Fruit fly (Drosophila melanogaster): Measurements from ENCODE around the gene CG31835.

CG31835 gene

dm6 chr2L:14688922-14689711, 46.5 kb upstream of the CG31835 start, which contains the start of gene osp (continued):
- TF ChIP-seq CG15336 (GFP tag; IDR thresholded peaks at IDR 0.05) (peak; percentile 100), Hr38 (GFP tag; optimal IDR thresholded peaks at IDR 0.05) (no peak), vri (GFP tag; optimal IDR thresholded peaks at IDR 0.05) (peak; percentile 86), topi (GFP tag; optimal IDR thresholded peaks at IDR 0.05) (peak; percentile 97), Eip78C (GFP tag) (peak; percentile 100), CG11762 (GFP tag; optimal IDR thresholded peaks at IDR 0.05; ENCODE audit: insufficient read depth) (peak; percentile 98), Met (GFP tag; optimal IDR thresholded peaks at IDR 0.05) (peak; percentile 96), Sox102F (GFP tag; optimal IDR thresholded peaks at IDR 0.05) (peak; percentile 91), spab (GFP tag; optimal IDR thresholded peaks at IDR 0.05) (peak; percentile 98), CG8632 (GFP tag; optimal IDR thresholded peaks at IDR 0.05) (peak; percentile 99), CG32006 (GFP tag; optimal IDR thresholded peaks at IDR 0.05) (peak; percentile 99), CG3032 (tag; optimal IDR thresholded peaks at IDR 0.05) (peak; percentile 100), CG7368 (GFP tag; optimal IDR thresholded peaks at IDR 0.05) (peak; percentile 97), CG6808 (GFP tag; optimal IDR thresholded peaks at IDR 0.05) (peak; percentile 97), Hr4 (GFP tag; optimal IDR thresholded peaks at IDR 0.05) (peak; percentile 98), dac (GFP tag; optimal IDR thresholded peaks at IDR 0.05) (peak; percentile 89), pdm3 (GFP tag; optimal IDR thresholded peaks at IDR 0.05) (peak; percentile 96), svp (GFP tag) (peak; percentile 99), Eip75B (GFP tag; optimal IDR thresholded peaks at IDR 0.05) (peak; percentile 94), CG6854 (GFP tag; optimal IDR thresholded peaks at IDR 0.05) (peak; percentile 84), Hr39 (GFP tag; optimal IDR thresholded peaks at IDR 0.05) (peak; percentile 84), CG6276 (GFP tag; optimal IDR thresholded peaks at IDR 0.05) (peak; percentile 97), Gug (GFP tag; IDR thresholded peaks at IDR 0.05) (peak; percentile 99), CG4318 (GFP tag; optimal IDR thresholded peaks at IDR 0.05) (peak; percentile 93), Ets96B (tag; optimal IDR thresholded peaks at IDR 0.05) (peak; percentile 100), CG16779 (tag; optimal IDR thresholded peaks at IDR 0.05) (peak; percentile 92), Ets21C (GFP tag; optimal IDR thresholded peaks at IDR 0.05) (peak; percentile 74)

- no peak for TF ChIP-seq pdm3 (GFP tag; optimal IDR thresholded peaks at IDR 0.05)
- no peak for TF ChIP-seq CG6808 (GFP tag; optimal IDR thresholded peaks at IDR 0.05)
- no peak for TF ChIP-seq CG7368 (GFP tag; optimal IDR thresholded peaks at IDR 0.05)
- TF ChIP-seq spab (GFP tag; optimal IDR thresholded peaks at IDR 0.05), result no peak
- TF ChIP-seq Blimp-1 (GFP tag; optimal IDR thresholded peaks at IDR 0.05), result no peak
- no peak for TF ChIP-seq CG16779 (tag; optimal IDR thresholded peaks at IDR 0.05)
- no peak for TF ChIP-seq CG6792 (GFP tag; optimal IDR thresholded peaks at IDR 0.05)
- no peak for TF ChIP-seq CG3919 (GFP tag; optimal IDR thresholded peaks at IDR 0.05)
- TF ChIP-seq CG8119 (GFP tag; IDR thresholded peaks at IDR 0.05), result no peak
- TF ChIP-seq OdsH (GFP tag; optimal IDR thresholded peaks at IDR 0.05), result no peak
These were observed 45.4 kb upstream of the CG31835 start for dm6 chr2L:14690285-14690684.

- TF ChIP-seq CG8119 (GFP tag; IDR thresholded peaks at IDR 0.05), result no peak
- no peak for TF ChIP-seq CG11762 (GFP tag; optimal IDR thresholded peaks at IDR 0.05; ENCODE audit: insufficient read depth)
- TF ChIP-seq CG6808 (GFP tag; optimal IDR thresholded peaks at IDR 0.05), result no peak
- peak; percentile 24 for TF ChIP-seq lz (GFP tag; optimal IDR thresholded peaks at IDR 0.05)
- TF ChIP-seq Met (GFP tag; optimal IDR thresholded peaks at IDR 0.05), result peak; percentile 54
- 0 out of 3 replicates have a peak, but pooled peaks have one; percentile 8 for TF ChIP-seq eg (GFP tag; IDR thresholded peaks at IDR 0.05)
- TF ChIP-seq salr (GFP tag; optimal IDR thresholded peaks at IDR 0.05), result no peak
- no peak for TF ChIP-seq Ets21C (GFP tag; optimal IDR thresholded peaks at IDR 0.05)
- TF ChIP-seq topi (GFP tag; optimal IDR thresholded peaks at IDR 0.05), result peak; percentile 42
- TF ChIP-seq Sox14 (GFP tag; optimal IDR thresholded peaks at IDR 0.05), result no peak
- no peak for TF ChIP-seq CG4318 (GFP tag; optimal IDR thresholded peaks at IDR 0.05)
- no peak for TF ChIP-seq CG3032 (tag; optimal IDR thresholded peaks at IDR 0.05)
- peak; percentile 8 for TF ChIP-seq Hr4 (GFP tag; optimal IDR thresholded peaks at IDR 0.05)
- peak; percentile 74 for TF ChIP-seq Eip78C (GFP tag)
- no peak for TF ChIP-seq fkh (GFP tag; optimal IDR thresholded peaks at IDR 0.05)
- no peak for TF ChIP-seq CG9139 (GFP tag; optimal IDR thresholded peaks at IDR 0.05)
- peak; percentile 46 for TF ChIP-seq cyc (GFP tag; optimal IDR thresholded peaks at IDR 0.05)
- peak; percentile 46 for TF ChIP-seq Sox102F (GFP tag; optimal IDR thresholded peaks at IDR 0.05)
- peak; percentile 73 for TF ChIP-seq svp (GFP tag)
- peak; percentile 39 for TF ChIP-seq Hr39 (GFP tag; optimal IDR thresholded peaks at IDR 0.05)
- TF ChIP-seq Smox (GFP tag; optimal IDR thresholded peaks at IDR 0.05), result peak; percentile 36
- TF ChIP-seq Hr38 (GFP tag; optimal IDR thresholded peaks at IDR 0.05), result no peak
- TF ChIP-seq esn (GFP tag; optimal IDR thresholded peaks at IDR 0.05), result peak; percentile 55
- TF ChIP-seq CG10631 (GFP tag; optimal IDR thresholded peaks at IDR 0.05), result peak; percentile 8
- peak; percentile 5 for TF ChIP-seq CG31627 (GFP tag; optimal IDR thresholded peaks at IDR 0.05)
These were observed 44.9 kb upstream of the CG31835 start for dm6 chr2L:14690791-14691190.
